Worm (Caenorhabditis elegans) whole organism, L3 larva: ENCODE results near the gene R155.5.
A peak's percentile ranks its signal among the peaks of the same experiment; 100 is the strongest.

Experiments used
- R02D3.7 ChIP-seq: fragments of 150-350 bp; optimal IDR thresholded peaks from 2 replicates; lab custom pipeline; 2014; ENCODE audit warnings: missing biosample characterization, missing genetic modification characterization
- ZK546.5 ChIP-seq: sonication (generic microtip); optimal IDR thresholded peaks from 2 replicates; lab custom pipeline; 2017; ENCODE audit warnings: missing biosample characterization, missing genetic modification characterization
- aly-2 ChIP-seq: fragments of 150-350 bp; optimal IDR thresholded peaks from 2 replicates; lab custom pipeline; 2014; ENCODE audit warnings: missing biosample characterization, missing genetic modification characterization
- ceh-28 ChIP-seq: fragments of 150-350 bp; optimal IDR thresholded peaks from 2 replicates; lab custom pipeline; 2014; ENCODE audit warnings: missing biosample characterization, missing genetic modification reagents, missing genetic modification characterization
- egl-27 ChIP-seq: sonication (generic microtip); optimal IDR thresholded peaks from 4 replicates; lab custom pipeline; 2017; ENCODE audit warnings: missing biosample characterization, missing genetic modification reagents, missing genetic modification characterization
- elt-1 ChIP-seq: fragments of 150-350 bp; optimal IDR thresholded peaks from 2 replicates; lab custom pipeline; 2014; ENCODE audit warnings: missing biosample characterization, missing genetic modification characterization
- elt-2 ChIP-seq: sonication (generic microtip); optimal IDR thresholded peaks from 2 replicates; lab custom pipeline; 2016; ENCODE audit warnings: missing genetic modification reagents, mild to moderate bottlenecking, missing genetic modification characterization, missing compliant biosample characterization
- elt-3 ChIP-seq, 3 experiments: fragments of 150-350 bp in 1 of 3; sonication (generic microtip) in 2 of 3; optimal IDR thresholded peaks; 2 replicates in 2 of 3; 4 replicates in 1 of 3; lab custom pipeline; 2014 to 2017; ENCODE audit warnings: missing biosample characterization in 3 of 3, missing genetic modification characterization in 3 of 3
- eor-1 ChIP-seq, 2 experiments: fragments of 150-350 bp; optimal IDR thresholded peaks; 2 replicates each; lab custom pipeline; 2014 to 2018; ENCODE audit warnings: missing biosample characterization in 2 of 2, missing genetic modification characterization in 2 of 2
- fkh-10 ChIP-seq: sonication (generic microtip); optimal IDR thresholded peaks from 2 replicates; lab custom pipeline; 2017; ENCODE audit warnings: missing biosample characterization, missing genetic modification reagents, missing genetic modification characterization
- fos-1 ChIP-seq: fragments of 150-350 bp; optimal IDR thresholded peaks from 2 replicates; lab custom pipeline; 2014; ENCODE audit warnings: missing biosample characterization, missing genetic modification characterization
- hmg-11 ChIP-seq: sonication (generic microtip); optimal IDR thresholded peaks from 2 replicates; lab custom pipeline; 2016; ENCODE audit warnings: missing genetic modification characterization, missing compliant biosample characterization
- lin-15B ChIP-seq: fragments of 150-350 bp; optimal IDR thresholded peaks from 2 replicates; lab custom pipeline; 2014; ENCODE audit warnings: missing biosample characterization, missing genetic modification characterization
- lin-39 ChIP-seq: fragments of 150-350 bp; optimal IDR thresholded peaks from 2 replicates; lab custom pipeline; 2018; ENCODE audit warnings: missing biosample characterization, missing genetic modification reagents, missing genetic modification characterization
- lsy-12 ChIP-seq: sonication (generic microtip); optimal IDR thresholded peaks from 2 replicates; lab custom pipeline; 2016; ENCODE audit warnings: mild to moderate bottlenecking, missing genetic modification characterization, missing compliant biosample characterization
- mdl-1 ChIP-seq: fragments of 150-350 bp; optimal IDR thresholded peaks from 2 replicates; lab custom pipeline; 2014; ENCODE audit warnings: missing biosample characterization, missing genetic modification characterization
- mml-1 ChIP-seq: fragments of 150-350 bp; sonication (generic microtip); optimal IDR thresholded peaks from 3 replicates; lab custom pipeline; 2014; ENCODE audit warnings: missing biosample characterization, missing genetic modification characterization
- nhr-12 ChIP-seq: fragments of 150-350 bp; optimal IDR thresholded peaks from 2 replicates; lab custom pipeline; 2014; ENCODE audit warnings: missing biosample characterization, missing genetic modification characterization
- nhr-25 ChIP-seq: sonication (generic microtip); optimal IDR thresholded peaks from 2 replicates; lab custom pipeline; 2017; ENCODE audit warnings: missing biosample characterization, missing genetic modification characterization
- nhr-28 ChIP-seq: fragments of 150-350 bp; optimal IDR thresholded peaks from 2 replicates; lab custom pipeline; 2014; ENCODE audit warnings: missing biosample characterization, missing genetic modification characterization
- nhr-77 ChIP-seq: fragments of 150-350 bp; optimal IDR thresholded peaks from 2 replicates; lab custom pipeline; 2014; ENCODE audit warnings: missing biosample characterization, missing genetic modification characterization
- pqm-1 ChIP-seq: fragments of 150-350 bp; optimal IDR thresholded peaks from 2 replicates; lab custom pipeline; 2017; ENCODE audit warnings: missing biosample characterization, missing genetic modification characterization, inconsistent platforms
- skn-1 ChIP-seq: fragments of 150-350 bp; optimal IDR thresholded peaks from 2 replicates; lab custom pipeline; 2014; ENCODE audit warnings: missing biosample characterization, missing genetic modification characterization
- snpc-4 ChIP-seq: fragments of 150-350 bp; optimal IDR thresholded peaks from 2 replicates; lab custom pipeline; 2014; ENCODE audit warnings: missing biosample characterization, missing genetic modification characterization
- tbx-2 ChIP-seq: sonication (generic microtip); optimal IDR thresholded peaks from 2 replicates; lab custom pipeline; 2016; ENCODE audit warnings: mild to moderate bottlenecking, missing genetic modification characterization, missing compliant biosample characterization
- unc-39 ChIP-seq: sonication (generic microtip); optimal IDR thresholded peaks from 4 replicates; lab custom pipeline; 2017; ENCODE audit warnings: missing biosample characterization, missing genetic modification characterization
- unc-62 ChIP-seq: fragments of 150-350 bp; sonication (generic microtip); optimal IDR thresholded peaks from 4 replicates; lab custom pipeline; 2014; ENCODE audit warnings: missing biosample characterization, missing genetic modification reagents, missing genetic modification characterization
- zag-1 ChIP-seq: fragments of 150-350 bp; optimal IDR thresholded peaks from 2 replicates; lab custom pipeline; 2014; ENCODE audit warnings: missing biosample characterization, missing genetic modification characterization

R155.5 gene

ce11 chrIII:2006937-2007336 is 36.6 kb upstream of the R155.5 start:
- TF ChIP-seq ceh-28 = peak; percentile 80
- TF ChIP-seq zag-1 (tag; lab: Kevin White, UChicago) = no peak

DNA sequence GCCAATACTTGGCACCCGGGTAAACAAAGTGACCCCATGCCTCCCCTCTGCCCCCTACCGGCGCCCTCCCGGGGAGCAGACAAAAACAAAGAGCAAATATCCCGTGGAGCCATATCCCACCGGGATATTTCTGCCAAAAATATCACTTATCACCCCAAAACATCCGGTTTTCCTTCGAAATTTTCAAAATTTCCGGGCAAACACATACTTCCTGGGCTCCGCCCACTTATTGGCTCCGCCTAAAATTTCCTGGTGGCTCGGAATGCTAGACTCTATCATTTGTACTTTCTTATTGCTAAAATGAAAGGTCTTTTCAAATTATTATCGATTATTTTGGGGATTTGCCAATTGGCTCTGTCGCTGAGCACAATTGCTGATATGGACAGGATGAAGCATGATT is 35.4 kb upstream of the R155.5 start, which contains the start of gene Y39A3B.1:
Gene Y39A3B.1, plus strand, starts transcription at position 301 of the 400 bp plus-strand sequence.
- TF ChIP-seq ZK546.5 (tag; lab: Kevin White, UChicago) (no peak), unc-62 (GFP tag; lab: Kevin White, UChicago) (no peak), nhr-12 (tag; lab: Kevin White, UChicago) (no peak), egl-27 (tag; lab: Kevin White, UChicago) (no peak), nhr-28 (no peak)

DNA sequence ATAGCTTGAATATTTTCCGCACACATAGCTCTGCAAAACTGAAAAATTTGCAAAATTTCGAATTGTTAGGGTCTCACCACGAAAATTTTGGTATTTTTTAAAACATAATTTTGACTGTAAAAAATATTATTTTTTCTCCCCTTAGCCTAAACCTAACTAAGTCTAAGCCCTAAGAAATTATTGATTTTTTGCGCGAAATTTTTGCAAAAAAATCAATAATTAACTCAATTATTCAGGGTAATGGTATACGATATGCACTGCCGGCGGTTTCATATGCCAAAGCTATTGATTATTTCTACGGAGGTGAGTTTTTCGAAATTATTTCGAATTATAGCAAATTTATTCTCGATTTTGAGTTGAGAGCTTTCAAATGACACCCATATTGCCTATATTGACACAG is 30.9 kb upstream of the R155.5 start:
- peak; percentile 72 for TF ChIP-seq ceh-28
- TF ChIP-seq lsy-12 = no peak
- TF ChIP-seq, all 47 proteins: peak for 1

- TF ChIP-seq nhr-77 = no peak
- TF ChIP-seq R02D3.7 (tag; lab: Kevin White, UChicago) = no peak
These were observed 27.2 kb upstream of the R155.5 start, which contains the start of gene lgc-42 for ce11 chrIII:1997569-1997968. lgc-42 (plus strand) TSS chrIII:1997869.

DNA sequence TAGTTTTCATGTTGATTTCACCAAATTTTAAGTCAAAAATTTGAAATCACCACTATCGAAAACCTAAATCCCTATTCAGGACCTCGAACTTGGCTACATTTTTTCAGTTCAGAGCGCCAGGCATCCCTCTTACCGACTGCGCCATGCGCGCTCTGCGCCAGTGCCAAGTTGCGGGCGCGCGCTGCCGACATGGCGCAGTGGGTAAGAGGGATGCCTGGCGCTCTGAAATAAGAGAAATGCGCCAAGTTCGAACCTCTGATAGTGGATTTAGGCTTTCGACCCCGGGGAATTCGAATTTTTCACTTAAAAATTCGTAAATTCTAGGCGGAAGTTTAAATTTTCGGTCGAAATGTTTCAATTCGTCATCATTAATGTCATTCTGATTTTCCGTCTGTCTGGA is 19.6 kb upstream of the R155.5 start:
- TF ChIP-seq lin-15B (tag; lab: Kevin White, UChicago) (no peak), elt-3 (tag; optimal IDR thresholded peaks at IDR 0.05; lab: Kevin White, UChicago) (no peak)
- TF ChIP-seq, all 47 proteins: peak for 0

ce11 chrIII:1987693-1988092 is 17.4 kb upstream of the R155.5 start, which contains the start of gene Y39A3B.8:
Y39A3B.8 (plus strand) TSS chrIII:1987993.
- TF ChIP-seq mml-1 = no peak

- TF ChIP-seq mdl-1 (tag; lab: Kevin White, UChicago) = no peak
- no peak for TF ChIP-seq tbx-2
- no peak for TF ChIP-seq eor-1 (tag; optimal IDR thresholded peaks at IDR 0.05; lab: Kevin White, UChicago)
- no peak for TF ChIP-seq fkh-10 (GFP tag; lab: Kevin White, UChicago)
- TF ChIP-seq snpc-4 (tag; lab: Kevin White, UChicago) = no peak
- TF ChIP-seq skn-1 (tag; lab: Kevin White, UChicago) = no peak
- no peak for TF ChIP-seq pqm-1
- no peak for TF ChIP-seq unc-39 (tag; lab: Kevin White, UChicago)
- no peak for TF ChIP-seq lin-39
- TF ChIP-seq elt-2 = no peak
- TF ChIP-seq lin-15B (tag; lab: Kevin White, UChicago) = no peak
- no peak for TF ChIP-seq elt-1 (tag; lab: Kevin White, UChicago)
These were observed 14.5 kb upstream of the R155.5 start, which contains the start of gene Y39A3B.7 for ce11 chrIII:1984860-1985259. Y39A3B.7 (minus strand) TSS chrIII:1984960.

ce11 chrIII:1982597-1983244 is 12.4 kb upstream of the R155.5 start, which contains the start of gene srd-66:
srd-66 (minus strand) TSS chrIII:1982647.
- TF ChIP-seq fos-1 (tag; lab: Kevin White, UChicago) (no peak), skn-1 (tag; lab: Kevin White, UChicago) (no peak), aly-2 (tag; lab: Kevin White, UChicago) (no peak), nhr-25 (tag; lab: Kevin White, UChicago) (no peak), hmg-11 (no peak), elt-1 (tag; lab: Kevin White, UChicago) (no peak), mdl-1 (tag; lab: Kevin White, UChicago) (no peak), nhr-28 (no peak), eor-1 (tag; optimal IDR thresholded peaks at IDR 0.05; lab: Kevin White, UChicago) (no peak)
- TF ChIP-seq, all 47 proteins: peak for 0
